Fruit fly (Drosophila melanogaster): ENCODE measurements around the gene Hsp26.
A peak's percentile ranks its signal among the peaks of the same experiment; 100 is the strongest.

Gene Hsp26

DNA sequence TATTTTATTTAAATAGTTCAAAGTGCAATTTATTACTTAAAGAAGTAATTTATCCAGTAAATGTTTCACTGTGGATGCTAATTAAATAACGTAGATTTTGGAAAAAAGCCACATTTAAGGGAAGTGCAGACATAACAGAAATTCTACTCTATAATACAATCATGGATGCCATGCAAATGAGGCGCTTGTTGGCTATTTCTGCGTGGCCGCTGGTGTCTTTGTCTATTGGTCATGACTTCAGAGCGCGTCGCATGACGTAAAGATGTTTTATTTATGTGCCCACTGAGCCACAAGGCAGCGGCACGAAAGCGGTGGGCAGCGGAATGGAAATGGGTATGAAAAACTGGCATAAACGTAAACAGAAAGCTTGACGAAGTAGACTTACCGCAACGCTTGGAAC is 48.6 kb upstream of the Hsp26 start (continued):
- no peak for TF ChIP-seq lov (optimal IDR thresholded peaks at IDR 0.05)
- TF ChIP-seq lov (GFP tag; IDR thresholded peaks at IDR 0.05) = no peak
- TF ChIP-seq fd3F (GFP tag; optimal IDR thresholded peaks at IDR 0.05) = no peak
- no peak for TF ChIP-seq CG18476 (GFP tag; optimal IDR thresholded peaks at IDR 0.05)
- no peak for TF ChIP-seq jigr1 (GFP tag; IDR thresholded peaks at IDR 0.05)
- no peak for TF ChIP-seq nau (GFP tag; optimal IDR thresholded peaks at IDR 0.05)
- TF ChIP-seq CG3995 (GFP tag; optimal IDR thresholded peaks at IDR 0.05) = no peak
- TF ChIP-seq CG10321 (GFP tag; IDR thresholded peaks at IDR 0.05) = no peak
- TF ChIP-seq HLH3B (GFP tag; IDR thresholded peaks at IDR 0.05) = no peak
- no peak for TF ChIP-seq cwo (GFP tag; optimal IDR thresholded peaks at IDR 0.05)
- no peak for TF ChIP-seq MBD-R2 (GFP tag; IDR thresholded peaks at IDR 0.05)
- TF ChIP-seq CG7786 (GFP tag; optimal IDR thresholded peaks at IDR 0.05) = no peak
- no peak for TF ChIP-seq ac (GFP tag; optimal IDR thresholded peaks at IDR 0.05)
- no peak for TF ChIP-seq CG9609 (GFP tag; optimal IDR thresholded peaks at IDR 0.05)
- TF ChIP-seq Hey (tag; optimal IDR thresholded peaks at IDR 0.05) = no peak
- TF ChIP-seq CG11696 (GFP tag; IDR thresholded peaks at IDR 0.05) = peak; percentile 82
- no peak for TF ChIP-seq odd (GFP tag; optimal IDR thresholded peaks at IDR 0.05)
- no peak for TF ChIP-seq pnt (GFP tag; optimal IDR thresholded peaks at IDR 0.05)
- no peak for TF ChIP-seq hkb (optimal IDR thresholded peaks at IDR 0.05)
- TF ChIP-seq hkb (GFP tag; IDR thresholded peaks at IDR 0.05) = peak; percentile 10; the same call in 1 of the 2 replicates
- TF ChIP-seq row (GFP tag; IDR thresholded peaks at IDR 0.05) = no peak
- no peak for TF ChIP-seq CG10543 (GFP tag; optimal IDR thresholded peaks at IDR 0.05)
- TF ChIP-seq D19B (GFP tag; optimal IDR thresholded peaks at IDR 0.05) = no peak
- no peak for TF ChIP-seq H2.0 (GFP tag; IDR thresholded peaks at IDR 0.05)
- TF ChIP-seq twi (tag; optimal IDR thresholded peaks at IDR 0.05) = no peak
- TF ChIP-seq CG9797 (GFP tag; optimal IDR thresholded peaks at IDR 0.05) = no peak
- no peak for TF ChIP-seq CG18764 (GFP tag; optimal IDR thresholded peaks at IDR 0.05)
- TF ChIP-seq kah (GFP tag; optimal IDR thresholded peaks at IDR 0.05) = no peak
- no peak for TF ChIP-seq Bdp1 (GFP tag; optimal IDR thresholded peaks at IDR 0.05)
- no peak for TF ChIP-seq Atf6 (GFP tag; IDR thresholded peaks at IDR 0.05)
- TF ChIP-seq Dfd (GFP tag; optimal IDR thresholded peaks at IDR 0.05) = no peak
- TF ChIP-seq CG10565 (GFP tag; optimal IDR thresholded peaks at IDR 0.05) = no peak
- no peak for TF ChIP-seq E2f1 (GFP tag; IDR thresholded peaks at IDR 0.05)
- no peak for TF ChIP-seq tup (GFP tag; optimal IDR thresholded peaks at IDR 0.05)
- TF ChIP-seq pho (GFP tag; optimal IDR thresholded peaks at IDR 0.05) = no peak
- peak; percentile 29 for TF ChIP-seq CG30403 (GFP tag; optimal IDR thresholded peaks at IDR 0.05)
- peak; percentile 21 for TF ChIP-seq Oli (tag; optimal IDR thresholded peaks at IDR 0.05)
- no peak for TF ChIP-seq caup (GFP tag; optimal IDR thresholded peaks at IDR 0.05; ENCODE audit: severe bottlenecking)
- TF ChIP-seq Awh (GFP tag; IDR thresholded peaks at IDR 0.05) = no peak; the same call in 1 of the 2 replicates
- TF ChIP-seq Spps (tag; optimal IDR thresholded peaks at IDR 0.05) = no peak
- no peak for TF ChIP-seq cad (GFP tag; optimal IDR thresholded peaks at IDR 0.05)
- no peak for TF ChIP-seq CG2120 (GFP tag; optimal IDR thresholded peaks at IDR 0.05)
- TF ChIP-seq chinmo (GFP tag; IDR thresholded peaks at IDR 0.05; ENCODE audit: partially characterized antibody) = no peak
- no peak for TF ChIP-seq NK7.1 (GFP tag; optimal IDR thresholded peaks at IDR 0.05)
- no peak for TF ChIP-seq CG32772 (GFP tag; IDR thresholded peaks at IDR 0.05)
- no peak for TF ChIP-seq Mad (GFP tag; optimal IDR thresholded peaks at IDR 0.05)
- TF ChIP-seq CG10979 (tag; optimal IDR thresholded peaks at IDR 0.05) = peak; percentile 12
- peak; percentile 23 for TF ChIP-seq CG18599 (GFP tag; optimal IDR thresholded peaks at IDR 0.05)
- no peak for TF ChIP-seq CG3838 (GFP tag; optimal IDR thresholded peaks at IDR 0.05)
- TF ChIP-seq CG9876 (GFP tag; optimal IDR thresholded peaks at IDR 0.05) = no peak
- peak; percentile 26 for TF ChIP-seq dmrt99B (tag; optimal IDR thresholded peaks at IDR 0.05)
- no peak for TF ChIP-seq CG17186 (GFP tag; optimal IDR thresholded peaks at IDR 0.05)
- no peak for TF ChIP-seq disco-r (GFP tag; optimal IDR thresholded peaks at IDR 0.05)
